Fruit fly (Drosophila melanogaster) whole organism, embryonic: ENCODE data around the gene CG4338.

Experiments
- Atf6 ChIP-seq: fragments of 200-800 bp; sonication (Bioruptor generic); IDR thresholded peaks from 2 replicates; pipeline ENCODE4 v1.3.6; 2022; ENCODE audit warnings: missing biosample characterization, missing genetic modification characterization
- B-H2 ChIP-seq: fragments of 200-800 bp; sonication (Bioruptor generic); optimal IDR thresholded peaks from 2 replicates; lab custom pipeline; 2018; ENCODE audit warnings: missing biosample characterization, mild to moderate bottlenecking, missing genetic modification characterization
- BtbVII ChIP-seq: fragments of 200-800 bp; sonication (Bioruptor generic); optimal IDR thresholded peaks from 3 replicates; lab custom pipeline; 2017; ENCODE audit warnings: missing biosample characterization, mild to moderate bottlenecking, missing genetic modification characterization
- CG1024 ChIP-seq: fragments of 200-800 bp; sonication (Bioruptor generic); IDR thresholded peaks from 2 replicates; pipeline ENCODE4 v1.3.6; 2022; ENCODE audit warnings: missing biosample characterization, missing genetic modification characterization
- CG10959 ChIP-seq: fragments of 200-800 bp; sonication (Bioruptor generic); IDR thresholded peaks from 2 replicates; pipeline ENCODE4 v1.3.6; 2022; ENCODE audit warnings: missing biosample characterization, missing genetic modification characterization
- CG15011 ChIP-seq: fragments of 200-800 bp; sonication (Bioruptor generic); optimal IDR thresholded peaks from 3 replicates; lab custom pipeline; 2018; ENCODE audit warnings: missing biosample characterization, mild to moderate bottlenecking, missing genetic modification characterization
- CG18619 ChIP-seq: fragments of 200-800 bp; sonication (Bioruptor generic); optimal IDR thresholded peaks from 3 replicates; lab custom pipeline; 2017; ENCODE audit warnings: missing biosample characterization, mild to moderate bottlenecking, missing genetic modification characterization
- CG2129 ChIP-seq: fragments of 200-800 bp; sonication (Bioruptor generic); IDR thresholded peaks from 2 replicates; pipeline ENCODE4 v1.3.6; 2022; ENCODE audit warnings: missing biosample characterization, missing genetic modification characterization; ENCODE audit not compliant: partially characterized antibody
- CG2712 ChIP-seq: fragments of 200-800 bp; optimal IDR thresholded peaks from 3 replicates; lab custom pipeline; 2019; ENCODE audit warnings: missing biosample characterization, mild to moderate bottlenecking, missing genetic modification characterization, moderate library complexity
- CG3065 ChIP-seq: fragments of 200-800 bp; sonication (Bioruptor generic); optimal IDR thresholded peaks from 2 replicates; lab custom pipeline; 2016; ENCODE audit warnings: missing biosample characterization, missing genetic modification characterization
- CG31441 ChIP-seq: fragments of 200-800 bp; sonication (Bioruptor generic); IDR thresholded peaks from 2 replicates; pipeline ENCODE4 v1.3.6; 2022; ENCODE audit warnings: missing biosample characterization, missing genetic modification characterization
- CG3407 ChIP-seq: fragments of 200-800 bp; sonication (Bioruptor generic); optimal IDR thresholded peaks from 2 replicates; lab custom pipeline; 2018; ENCODE audit warnings: missing biosample characterization, mild to moderate bottlenecking, missing genetic modification characterization
- CG3726 ChIP-seq: fragments of 200-800 bp; sonication (Bioruptor generic); IDR thresholded peaks from 3 replicates; pipeline ENCODE4, ENCODE4 v1.3.6; 2022; ENCODE audit warnings: missing biosample characterization, missing genetic modification characterization
- CG4328 ChIP-seq: fragments of 200-800 bp; sonication (Bioruptor generic); optimal IDR thresholded peaks from 3 replicates; lab custom pipeline; 2017; ENCODE audit warnings: missing biosample characterization, missing genetic modification reagents, missing genetic modification characterization
- CG4617 ChIP-seq: fragments of 200-800 bp; sonication (Bioruptor generic); optimal IDR thresholded peaks from 3 replicates; lab custom pipeline; 2016; ENCODE audit warnings: missing biosample characterization, missing genetic modification characterization, borderline replicate concordance
- CG6175 ChIP-seq: fragments of 200-800 bp; sonication (Bioruptor generic); IDR thresholded peaks from 3 replicates; pipeline ENCODE4 v1.3.6; 2022; ENCODE audit warnings: missing biosample characterization, missing genetic modification characterization
- CG6765 ChIP-seq: fragments of 200-800 bp; sonication (Bioruptor generic); optimal IDR thresholded peaks from 3 replicates; lab custom pipeline; 2017; ENCODE audit warnings: missing biosample characterization, mild to moderate bottlenecking, missing genetic modification characterization
- CG7987 ChIP-seq: fragments of 200-800 bp; sonication (Bioruptor generic); optimal IDR thresholded peaks from 2 replicates; lab custom pipeline; 2018; ENCODE audit warnings: missing biosample characterization, mild to moderate bottlenecking, missing genetic modification characterization, moderate library complexity
- CG8089 ChIP-seq: fragments of 200-800 bp; sonication (Bioruptor generic); optimal IDR thresholded peaks from 3 replicates; lab custom pipeline; 2016; ENCODE audit warnings: missing biosample characterization, missing genetic modification characterization
- CG9727 ChIP-seq: fragments of 200-800 bp; sonication (Bioruptor generic); optimal IDR thresholded peaks from 3 replicates; lab custom pipeline; 2017; ENCODE audit warnings: missing biosample characterization, mild to moderate bottlenecking, missing genetic modification characterization
- CHES-1-like ChIP-seq: fragments of 200-800 bp; sonication (Bioruptor generic); optimal IDR thresholded peaks from 2 replicates; lab custom pipeline; 2016; ENCODE audit warnings: missing biosample characterization, missing genetic modification characterization
- CoRest ChIP-seq: fragments of 200-800 bp; sonication (Bioruptor generic); optimal IDR thresholded peaks from 3 replicates; lab custom pipeline; 2018; ENCODE audit warnings: missing biosample characterization, mild to moderate bottlenecking, missing genetic modification characterization, moderate library complexity
- Dip2 ChIP-seq: fragments of 200-800 bp; sonication (Bioruptor generic); IDR thresholded peaks from 2 replicates; pipeline ENCODE4 v1.3.6; 2022; ENCODE audit warnings: missing biosample characterization, missing genetic modification characterization
- Doc3 ChIP-seq: fragments of 200-800 bp; sonication (Bioruptor generic); IDR thresholded peaks from 3 replicates; pipeline ENCODE4 v1.3.6; 2022; ENCODE audit warnings: missing biosample characterization, missing genetic modification characterization; ENCODE audit not compliant: partially characterized antibody
- E2f1 ChIP-seq: fragments of 200-800 bp; sonication (Bioruptor generic); IDR thresholded peaks from 2 replicates; pipeline ENCODE4 v1.3.6; 2022; ENCODE audit warnings: missing biosample characterization, missing genetic modification characterization
- Gug ChIP-seq: fragments of 200-800 bp; sonication (Bioruptor generic); IDR thresholded peaks from 4 replicates; pipeline ENCODE4 v1.3.6; 2022; ENCODE audit warnings: missing biosample characterization, missing genetic modification characterization
- Hr51 ChIP-seq, 2 experiments: fragments of 200-800 bp; sonication (Bioruptor generic); optimal IDR thresholded peaks; 2 replicates in 1 of 2; 3 replicates in 1 of 2; lab custom pipeline; 2016 to 2018; ENCODE audit warnings: missing biosample characterization in 2 of 2, missing genetic modification characterization in 2 of 2, mild to moderate bottlenecking in 1 of 2, moderate library complexity in 1 of 2
- MTF-1 ChIP-seq: fragments of 200-800 bp; sonication (Bioruptor generic); optimal IDR thresholded peaks from 2 replicates; lab custom pipeline; 2018; ENCODE audit warnings: missing biosample characterization, mild to moderate bottlenecking, missing genetic modification characterization, borderline replicate concordance
- Nf-YA ChIP-seq: fragments of 200-800 bp; sonication (Bioruptor generic); IDR thresholded peaks from 2 replicates; pipeline ENCODE4 v1.3.6; 2022; ENCODE audit warnings: missing biosample characterization, missing genetic modification characterization
- Nf-YC ChIP-seq: fragments of 200-800 bp; optimal IDR thresholded peaks from 3 replicates; lab custom pipeline; 2019; ENCODE audit warnings: missing biosample characterization, mild to moderate bottlenecking, missing genetic modification characterization, moderate library complexity
- Oli ChIP-seq: fragments of 200-800 bp; sonication (Bioruptor generic); optimal IDR thresholded peaks from 2 replicates; lab custom pipeline; 2018; ENCODE audit warnings: missing biosample characterization, mild to moderate bottlenecking, missing genetic modification characterization, moderate library complexity
- Optix ChIP-seq: fragments of 200-800 bp; sonication (Bioruptor generic); IDR thresholded peaks from 3 replicates; pipeline ENCODE4 v1.3.6; 2022; ENCODE audit warnings: missing biosample characterization, missing genetic modification characterization
- Rx ChIP-seq: fragments of 200-800 bp; sonication (Bioruptor generic); IDR thresholded peaks from 2 replicates; pipeline ENCODE4 v1.3.6; 2022; ENCODE audit warnings: missing biosample characterization, missing genetic modification characterization
- Taf1 ChIP-seq: fragments of 200-800 bp; sonication (Bioruptor generic); IDR thresholded peaks from 2 replicates; pipeline ENCODE4 v1.3.6; 2022; ENCODE audit warnings: missing biosample characterization, missing genetic modification characterization
- chif ChIP-seq, 2 experiments: fragments of 200-800 bp; sonication (Bioruptor generic); optimal IDR thresholded peaks; 3 replicates each; lab custom pipeline; 2016; ENCODE audit warnings: missing biosample characterization in 2 of 2, missing genetic modification characterization in 2 of 2
- crp ChIP-seq, 2 experiments: fragments of 200-800 bp; sonication (Bioruptor generic); optimal IDR thresholded peaks; 2 replicates in 1 of 2; 3 replicates in 1 of 2; lab custom pipeline; 2017; ENCODE audit warnings: missing biosample characterization in 2 of 2, missing genetic modification characterization in 2 of 2, mild to moderate bottlenecking in 1 of 2, moderate library complexity in 1 of 2
- danr ChIP-seq: fragments of 200-800 bp; sonication (Bioruptor generic); IDR thresholded peaks from 2 replicates; pipeline ENCODE4 v1.3.6; 2022; ENCODE audit warnings: missing biosample characterization, missing genetic modification characterization
- dati ChIP-seq: fragments of 200-800 bp; sonication (Bioruptor generic); IDR thresholded peaks from 2 replicates; pipeline ENCODE4 v1.3.6; 2022; ENCODE audit warnings: missing biosample characterization, missing genetic modification characterization
- fru ChIP-seq: fragments of >200 bp; optimal IDR thresholded peaks from 2 replicates; lab custom pipeline; 2017
- gro ChIP-seq: fragments of 200-800 bp; sonication (Bioruptor generic); optimal IDR thresholded peaks from 2 replicates; lab custom pipeline; 2016; ENCODE audit warnings: missing biosample characterization, missing genetic modification characterization
- ham ChIP-seq: fragments of 200-800 bp; sonication (Bioruptor generic); IDR thresholded peaks from 2 replicates; pipeline ENCODE4 v1.3.6; 2022; ENCODE audit warnings: missing biosample characterization, missing genetic modification characterization
- ken ChIP-seq: fragments of 200-800 bp; sonication (Bioruptor generic); IDR thresholded peaks from 3 replicates; pipeline ENCODE4 v1.3.6; 2022; ENCODE audit warnings: missing biosample characterization, missing genetic modification characterization
- mam ChIP-seq: fragments of 200-800 bp; sonication (Bioruptor generic); optimal IDR thresholded peaks from 3 replicates; lab custom pipeline; 2016; ENCODE audit warnings: missing biosample characterization, missing genetic modification characterization
- org-1 ChIP-seq: fragments of 200-800 bp; sonication (Bioruptor generic); optimal IDR thresholded peaks from 2 replicates; lab custom pipeline; 2017; ENCODE audit warnings: missing biosample characterization, missing genetic modification characterization
- p53 ChIP-seq: fragments of 200-800 bp; sonication (Bioruptor generic); optimal IDR thresholded peaks from 2 replicates; lab custom pipeline; 2016; ENCODE audit warnings: missing biosample characterization, missing genetic modification characterization
- pzg ChIP-seq: fragments of 200-800 bp; sonication (Bioruptor generic); optimal IDR thresholded peaks from 3 replicates; lab custom pipeline; 2018; ENCODE audit warnings: missing biosample characterization, mild to moderate bottlenecking, missing genetic modification characterization, moderate library complexity
- sna ChIP-seq: fragments of 200-800 bp; sonication (Bioruptor generic); IDR thresholded peaks from 2 replicates; pipeline ENCODE4 v1.3.6; 2022; ENCODE audit warnings: missing biosample characterization, missing genetic modification characterization; ENCODE audit not compliant: partially characterized antibody
- unc-4 ChIP-seq: fragments of 200-800 bp; sonication (Bioruptor generic); IDR thresholded peaks from 2 replicates; pipeline ENCODE4 v1.3.6; 2022; ENCODE audit warnings: missing biosample characterization, missing genetic modification characterization; ENCODE audit not compliant: partially characterized antibody
- vfl ChIP-seq: fragments of 200-800 bp; sonication (Bioruptor generic); optimal IDR thresholded peaks from 2 replicates; lab custom pipeline; 2016; ENCODE audit warnings: missing biosample characterization, missing genetic modification characterization
- vnd ChIP-seq: fragments of 200-800 bp; sonication (Bioruptor generic); IDR thresholded peaks from 3 replicates; pipeline ENCODE4 v1.3.6; 2022; ENCODE audit warnings: missing biosample characterization, missing genetic modification characterization; ENCODE audit not compliant: partially characterized antibody
- vvl ChIP-seq: fragments of 200-800 bp; sonication (Bioruptor generic); IDR thresholded peaks from 2 replicates; pipeline ENCODE4 v1.3.6; 2022; ENCODE audit warnings: missing biosample characterization, missing genetic modification characterization
- zfh2 ChIP-seq: fragments of 200-800 bp; sonication (Bioruptor generic); optimal IDR thresholded peaks from 2 replicates; lab custom pipeline; 2016; ENCODE audit warnings: missing biosample characterization, missing genetic modification characterization

The CG4338 gene

dm6 chr3R:15287763-15288162 lies 12.4 kb downstream of the CG4338 start (continued):
- TF ChIP-seq CHES-1-like (GFP tag; lab: Kevin White, UChicago) (no peak), vvl (GFP tag; lab: Robert Waterston, UW) (no peak), unc-4 (GFP tag; lab: Robert Waterston, UW) (no peak), CG4617 (GFP tag; lab: Kevin White, UChicago) (peak; percentile 77), Optix (GFP tag; lab: Robert Waterston, UW) (no peak), fru (lab: Kevin White, UChicago) (no peak), zfh2 (GFP tag; lab: Kevin White, UChicago) (peak; percentile 2), crp (GFP tag; optimal IDR thresholded peaks at IDR 0.05; lab: Kevin White, UChicago) (peak; percentile 78 to 96), Atf6 (GFP tag; lab: Robert Waterston, UW) (no peak), CG7987 (peak; percentile 35), BtbVII (GFP tag; lab: Kevin White, UChicago) (no peak), Gug (GFP tag; lab: Robert Waterston, UW) (no peak), CG10959 (no peak), Rx (GFP tag; lab: Robert Waterston, UW) (no peak), Hr51 (GFP tag; optimal IDR thresholded peaks at IDR 0.05; lab: Kevin White, UChicago) (peak in 1 of 2 experiments; percentile 7), Taf1 (GFP tag; lab: Robert Waterston, UW) (no peak), CG3407 (GFP tag; lab: Kevin White, UChicago) (no peak), CG3065 (GFP tag; lab: Kevin White, UChicago) (peak; percentile 7), CoRest (tag; lab: Kevin White, UChicago) (peak; percentile 43), CG15011 (GFP tag; lab: Kevin White, UChicago) (no peak), CG2129 (GFP tag; lab: Robert Waterston, UW) (no peak), CG3726 (no peak), CG6175 (GFP tag; lab: Robert Waterston, UW) (no peak), Oli (tag; lab: Kevin White, UChicago) (no peak), CG31441 (GFP tag; lab: Robert Waterston, UW) (no peak), Nf-YA (no peak), danr (GFP tag; lab: Robert Waterston, UW) (no peak), CG9727 (GFP tag; lab: Kevin White, UChicago) (peak; percentile 13), CG8089 (GFP tag; lab: Kevin White, UChicago) (no peak), org-1 (GFP tag; lab: Kevin White, UChicago) (no peak), vfl (GFP tag; lab: Kevin White, UChicago) (no peak), CG2712 (peak; percentile 19), ham (GFP tag; lab: Robert Waterston, UW) (no peak), ken (no peak), E2f1 (GFP tag; lab: Robert Waterston, UW) (no peak), vnd (no peak), sna (GFP tag; lab: Robert Waterston, UW) (no peak), CG1024 (GFP tag; lab: Robert Waterston, UW) (no peak), B-H2 (GFP tag; lab: Kevin White, UChicago) (no peak), MTF-1 (GFP tag; lab: Kevin White, UChicago) (no peak), pzg (peak; percentile 98), CG4328 (no peak), CG18619 (GFP tag; lab: Kevin White, UChicago) (no peak), CG6765 (GFP tag; lab: Kevin White, UChicago) (no peak), Dip2 (no peak), p53 (GFP tag; lab: Kevin White, UChicago) (peak; percentile 5), mam (GFP tag; lab: Kevin White, UChicago) (peak; percentile 28), chif (GFP tag; optimal IDR thresholded peaks at IDR 0.05; lab: Kevin White, UChicago) (no peak), Nf-YC (tag; lab: Kevin White, UChicago) (no peak), dati (GFP tag; lab: Robert Waterston, UW) (no peak), Doc3 (GFP tag; lab: Robert Waterston, UW) (no peak), gro (GFP tag; lab: Kevin White, UChicago) (peak; percentile 37)
